Worm (Caenorhabditis elegans) whole organism, L1 larva: ENCODE data around the gene K01D12.10.

Experiments
- ceh-8 ChIP-seq: fragments of 200-800 bp; sonication (Bioruptor generic); optimal IDR thresholded peaks from 2 replicates; lab custom pipeline; 2018; ENCODE audit warnings: mild to moderate bottlenecking, missing genetic modification characterization, moderate library complexity, missing compliant biosample characterization
- fkh-10 ChIP-seq: sonication (generic microtip); optimal IDR thresholded peaks from 2 replicates; lab custom pipeline; 2017; ENCODE audit warnings: missing biosample characterization, missing genetic modification reagents, missing genetic modification characterization
- jun-1 ChIP-seq: fragments of 150-350 bp; optimal IDR thresholded peaks from 2 replicates; lab custom pipeline; 2014; ENCODE audit warnings: missing biosample characterization, missing genetic modification reagents, missing genetic modification characterization
- nhr-28 ChIP-seq: fragments of 150-350 bp; optimal IDR thresholded peaks from 2 replicates; lab custom pipeline; 2014; ENCODE audit warnings: missing biosample characterization, missing genetic modification characterization
- sox-4 ChIP-seq: sonication (generic microtip); optimal IDR thresholded peaks from 2 replicates; lab custom pipeline; 2016; ENCODE audit warnings: missing genetic modification characterization, missing compliant biosample characterization
- xbp-1 ChIP-seq: sonication (generic microtip); optimal IDR thresholded peaks from 2 replicates; lab custom pipeline; 2016; ENCODE audit warnings: missing genetic modification characterization, missing compliant biosample characterization

- TF ChIP-seq nhr-28 (tag; lab: Kevin White, UChicago), result peak; percentile 17
- TF ChIP-seq xbp-1, result peak; percentile 62
- TF ChIP-seq fkh-10 (GFP tag; lab: Kevin White, UChicago), result no peak
- TF ChIP-seq ceh-8 (GFP tag; lab: Kevin White, UChicago), result no peak
- no peak for TF ChIP-seq jun-1
- TF ChIP-seq sox-4 (tag; lab: Kevin White, UChicago), result no peak
Measured at ce11 chrV:12408996-12409395, 3.0 kb downstream of the K01D12.10 start.
